Worm (Caenorhabditis elegans) whole organism, L3 larva: Measurements from ENCODE around the gene C13B9.2.

Experiments used
- aly-2 ChIP-seq: fragments of 150-350 bp; optimal IDR thresholded peaks from 2 replicates; lab custom pipeline; 2014; ENCODE audit warnings: missing biosample characterization, missing genetic modification characterization
- elt-3 ChIP-seq, 3 experiments: fragments of 150-350 bp in 1 of 3; sonication (generic microtip) in 2 of 3; optimal IDR thresholded peaks; 2 replicates in 2 of 3; 4 replicates in 1 of 3; lab custom pipeline; 2014 to 2017; ENCODE audit warnings: missing biosample characterization in 3 of 3, missing genetic modification characterization in 3 of 3
- pha-4 ChIP-seq: fragments of 150-350 bp; optimal IDR thresholded peaks from 2 replicates; lab custom pipeline; 2014; ENCODE audit warnings: missing biosample characterization, missing genetic modification reagents, missing genetic modification characterization

ce11 chrIII:6579398-6579797, 40.7 kb upstream of the C13B9.2 start, which contains the start of gene F27B3.8:
- TF ChIP-seq pha-4 (tag; lab: Kevin White, UChicago) (no peak), elt-3 (tag; optimal IDR thresholded peaks at IDR 0.05; lab: Kevin White, UChicago) (no peak), aly-2 (tag; lab: Kevin White, UChicago) (no peak)
